Worm (Caenorhabditis elegans) whole organism, late embryonic: ENCODE measurements around the gene T07G12.3.

Experiments used
- ama-1 ChIP-seq: fragments of 150-350 bp; optimal IDR thresholded peaks from 2 replicates; lab custom pipeline; 2014
- pag-3 ChIP-seq: sonication (generic microtip); optimal IDR thresholded peaks from 2 replicates; lab custom pipeline; 2016; ENCODE audit warnings: missing compliant biosample characterization, missing genetic modification characterization, borderline replicate concordance
- unc-86 ChIP-seq: sonication (generic microtip); optimal IDR thresholded peaks from 2 replicates; lab custom pipeline; 2016; ENCODE audit warnings: missing genetic modification characterization, missing compliant biosample characterization

DNA sequence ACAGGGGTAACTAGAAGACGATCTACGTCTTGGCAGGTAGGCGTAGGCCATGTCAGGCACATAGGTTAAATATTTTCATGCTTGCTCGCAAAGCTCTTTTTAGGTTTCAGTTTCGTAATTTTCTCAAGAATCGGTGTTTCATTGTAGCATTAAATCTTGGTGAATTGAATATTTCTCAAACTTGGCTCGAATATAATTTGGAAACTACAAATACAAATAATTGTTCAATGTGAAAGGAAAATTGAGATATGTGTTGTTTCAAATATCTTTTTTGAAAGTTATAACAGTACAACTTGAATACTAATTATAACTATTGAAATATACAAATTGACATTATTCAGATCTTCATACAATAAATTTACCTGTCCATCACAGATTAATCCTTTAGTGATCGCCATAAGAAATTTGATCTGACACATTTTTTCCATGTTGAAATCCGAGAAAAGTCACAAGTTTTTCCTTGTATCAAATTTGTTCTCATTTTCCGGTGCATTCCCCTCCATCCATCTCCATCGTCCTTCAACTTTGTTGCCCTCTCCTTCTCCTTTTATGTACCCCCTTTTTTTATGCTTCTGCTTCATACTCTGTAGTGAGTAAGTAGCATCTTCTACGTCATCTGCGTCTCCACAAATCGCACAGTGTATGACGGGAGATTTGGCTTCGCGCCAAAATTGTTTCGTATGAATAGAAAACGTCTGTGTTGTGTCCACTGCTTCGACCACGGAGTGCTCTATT lies 9.5 kb upstream of the T07G12.3 start, which contains the start of gene C02F4.5:
- TF ChIP-seq pag-3 (tag; lab: Kevin White, UChicago) (no peak), ama-1 (lab: Kevin White, UChicago) (no peak), unc-86 (tag; lab: Kevin White, UChicago) (no peak)
